Fruit fly (Drosophila melanogaster): ENCODE data around the gene CG34253.

DNA sequence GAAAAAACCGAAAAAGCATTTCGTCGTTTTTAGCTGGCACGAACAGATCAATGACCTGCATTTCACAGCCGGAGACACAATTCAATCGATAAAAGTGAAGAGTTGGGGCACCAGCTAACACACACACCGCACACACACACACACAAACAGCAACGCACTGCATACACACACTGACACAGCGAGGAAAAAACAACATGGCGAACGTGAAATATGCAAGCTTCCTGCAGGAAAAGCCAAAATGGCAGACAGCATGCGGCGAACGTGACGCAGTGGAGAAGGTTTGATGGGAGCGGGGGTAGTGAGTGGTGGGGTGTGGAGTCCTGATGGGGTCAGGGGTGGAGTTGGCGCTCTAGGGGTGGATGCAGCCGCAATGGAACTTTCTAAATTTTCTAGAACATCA is 3.1 kb downstream of the CG34253 start:
- TF ChIP-seq cnc (optimal IDR thresholded peaks at IDR 0.05) (no peak), CG1620 (GFP tag; optimal IDR thresholded peaks at IDR 0.05) (no peak), Clk (GFP tag; optimal IDR thresholded peaks at IDR 0.05) (no peak), bab1 (GFP tag; optimal IDR thresholded peaks at IDR 0.05) (no peak), Crg-1 (GFP tag; optimal IDR thresholded peaks at IDR 0.05) (no peak), kay (GFP tag; ENCODE audit: borderline replicate concordance) (no peak)

Measured in whole organism, adult.